Worm (Caenorhabditis elegans): ENCODE data around the gene EEED8.15.

Gene EEED8.15

DNA sequence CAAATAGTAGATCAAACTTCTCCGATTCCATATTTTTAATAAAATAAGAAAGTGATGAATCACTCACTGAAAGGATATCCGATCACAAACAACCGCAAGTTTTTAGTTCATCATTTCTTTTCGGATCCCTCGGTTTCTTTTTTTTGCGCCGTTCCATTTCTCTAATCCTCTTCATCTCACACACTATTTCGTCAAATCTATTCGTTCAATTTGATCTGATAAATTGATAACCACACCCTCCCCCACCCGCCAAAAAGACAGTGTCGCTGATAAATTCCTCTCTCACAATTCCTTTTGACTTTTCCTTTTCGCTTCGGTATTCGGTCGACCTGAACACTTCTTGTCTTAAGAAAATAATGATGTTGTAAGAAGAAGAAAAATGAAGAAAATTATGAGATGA, 40.5 kb downstream of the EEED8.15 start:
- no peak for TF ChIP-seq W03F9.2 (tag; optimal IDR thresholded peaks at IDR 0.05)
- no peak for TF ChIP-seq dao-5 (tag; optimal IDR thresholded peaks at IDR 0.05)
- no peak for TF ChIP-seq him-1 (tag; optimal IDR thresholded peaks at IDR 0.05)

DNA sequence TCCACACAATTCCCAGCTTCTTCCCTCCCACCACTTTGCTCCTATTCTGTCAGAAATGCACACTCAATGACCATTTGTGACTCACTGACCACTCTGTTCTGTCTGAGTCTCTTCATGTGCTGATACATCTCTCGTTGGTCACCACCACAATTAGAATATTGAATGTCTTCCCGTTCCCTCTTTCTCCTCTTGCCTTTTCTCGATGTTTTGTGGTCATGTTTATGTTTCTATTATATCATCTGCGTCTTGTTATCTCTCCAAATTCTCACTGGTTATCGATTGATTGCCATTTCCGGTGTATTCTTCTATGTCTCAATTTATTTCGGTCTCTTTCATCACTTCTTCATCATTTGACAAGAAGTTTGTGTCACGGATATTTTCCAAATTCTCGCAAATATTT, 41.9 kb downstream of the EEED8.15 start:
- no peak for TF ChIP-seq dao-5 (tag; optimal IDR thresholded peaks at IDR 0.05)
- TF ChIP-seq him-1 (tag; optimal IDR thresholded peaks at IDR 0.05), result no peak
- no peak for TF ChIP-seq W03F9.2 (tag; optimal IDR thresholded peaks at IDR 0.05)

DNA sequence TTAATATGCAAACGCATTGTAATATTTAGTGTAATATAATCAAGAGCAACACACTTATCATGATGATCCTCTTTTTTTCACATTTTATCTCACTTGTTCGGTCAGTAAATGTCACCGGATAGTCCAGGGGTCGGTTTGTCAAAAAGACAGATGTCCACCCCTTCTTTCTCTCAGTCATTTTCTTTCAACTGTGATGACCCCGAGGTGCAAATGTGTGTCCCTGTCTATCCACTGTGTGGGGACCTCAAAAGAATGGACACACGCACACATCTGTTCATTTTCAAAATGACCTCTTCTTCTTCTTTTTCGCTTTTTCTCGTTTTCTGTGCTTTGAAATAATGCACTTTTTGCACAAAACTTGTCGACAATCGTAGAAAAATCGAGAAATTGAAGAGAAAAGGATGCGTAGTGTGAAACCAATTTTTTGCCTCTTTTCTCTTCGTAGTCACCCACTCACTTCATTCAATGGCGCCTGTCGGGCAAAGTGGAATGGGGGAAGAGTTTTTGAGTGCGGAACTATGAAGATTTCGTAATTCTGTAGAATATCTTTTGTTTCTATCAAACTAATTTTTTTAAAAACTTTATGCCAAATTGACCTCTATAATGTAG, 44.8 kb downstream of the EEED8.15 start:
- no peak for TF ChIP-seq him-1 (tag; optimal IDR thresholded peaks at IDR 0.05)
- no peak for TF ChIP-seq W03F9.2 (tag; optimal IDR thresholded peaks at IDR 0.05)
- no peak for TF ChIP-seq dao-5 (tag; optimal IDR thresholded peaks at IDR 0.05)

ce11 chrII:5465729-5466408, 46.8 kb downstream of the EEED8.15 start, which contains the start of gene clr-1:
TSS of gene clr-1 (plus strand) at chrII:5466358.
- TF ChIP-seq dao-5 (tag; optimal IDR thresholded peaks at IDR 0.05), result no peak
- TF ChIP-seq him-1 (tag; optimal IDR thresholded peaks at IDR 0.05), result no peak
- TF ChIP-seq W03F9.2 (tag; optimal IDR thresholded peaks at IDR 0.05), result no peak
